Fruit fly (Drosophila melanogaster): ENCODE measurements around the gene CtIP.

The CtIP gene

dm6 chr3L:20397770-20398169 lies 38.3 kb upstream of the CtIP start (continued):
- TF ChIP-seq hb (GFP tag; IDR thresholded peaks at IDR 0.05; ENCODE audit: partially characterized antibody) (no peak), CG17186 (GFP tag; optimal IDR thresholded peaks at IDR 0.05) (no peak), az2 (GFP tag; optimal IDR thresholded peaks at IDR 0.05) (no peak), CG3163 (GFP tag; optimal IDR thresholded peaks at IDR 0.05) (no peak), croc (GFP tag; conservative IDR thresholded peaks at IDR 0.05) (no peak), bowl (GFP tag; IDR thresholded peaks at IDR 0.05) (no peak), Fer2 (tag; optimal IDR thresholded peaks at IDR 0.05) (no peak), CrebB (tag; optimal IDR thresholded peaks at IDR 0.05) (no peak), pros (GFP tag; optimal IDR thresholded peaks at IDR 0.05) (peak; percentile 17), sna (GFP tag; IDR thresholded peaks at IDR 0.05; ENCODE audit: partially characterized antibody) (0 out of 2 replicates have a peak, but pooled peaks have one; percentile 37), run (tag; optimal IDR thresholded peaks at IDR 0.05) (no peak), ara (GFP tag; IDR thresholded peaks at IDR 0.05) (no peak), ro (GFP tag; IDR thresholded peaks at IDR 0.05) (no peak), MESR4 (GFP tag; optimal IDR thresholded peaks at IDR 0.05) (no peak), CG34422 (GFP tag; IDR thresholded peaks at IDR 0.05) (0 out of 3 replicates have a peak, but pooled peaks have one; percentile 26), ERR (GFP tag; optimal IDR thresholded peaks at IDR 0.05) (no peak), onecut (GFP tag; IDR thresholded peaks at IDR 0.05) (peak; percentile 24), wek (GFP tag; optimal IDR thresholded peaks at IDR 0.05) (no peak), Hand (GFP tag; optimal IDR thresholded peaks at IDR 0.05) (no peak), Jarid2 (GFP tag; optimal IDR thresholded peaks at IDR 0.05) (no peak), fu2 (GFP tag; optimal IDR thresholded peaks at IDR 0.05) (no peak), chm (GFP tag; IDR thresholded peaks at IDR 0.05) (peak; percentile 31; the same call in 1 of the 2 replicates), hkb (optimal IDR thresholded peaks at IDR 0.05) (no peak), hkb (GFP tag; IDR thresholded peaks at IDR 0.05) (0 out of 2 replicates have a peak, but pooled peaks have one; percentile 18), CG15514 (GFP tag; optimal IDR thresholded peaks at IDR 0.05) (no peak), CG34224 (GFP tag; IDR thresholded peaks at IDR 0.05; ENCODE audit: partially characterized antibody) (0 out of 3 replicates have a peak, but pooled peaks have one; percentile 30), cg (GFP tag; optimal IDR thresholded peaks at IDR 0.05) (peak; percentile 2), CG16815 (GFP tag; optimal IDR thresholded peaks at IDR 0.05) (no peak), rib (GFP tag; IDR thresholded peaks at IDR 0.05) (peak; percentile 58; the same call in 1 of the 2 replicates), CG14014 (GFP tag; IDR thresholded peaks at IDR 0.05) (no peak), kah (GFP tag; optimal IDR thresholded peaks at IDR 0.05) (no peak), CG11695 (GFP tag; IDR thresholded peaks at IDR 0.05) (no peak), CG6175 (GFP tag; IDR thresholded peaks at IDR 0.05) (peak; percentile 64; the same call in 1 of the 3 replicates), CG4617 (GFP tag; optimal IDR thresholded peaks at IDR 0.05; ENCODE audit: borderline replicate concordance) (no peak), CG2120 (GFP tag; optimal IDR thresholded peaks at IDR 0.05) (no peak), Med (GFP tag) (peak; percentile 48), scrt (GFP tag; optimal IDR thresholded peaks at IDR 0.05) (no peak), PHDP (tag; optimal IDR thresholded peaks at IDR 0.05) (no peak), CG3407 (GFP tag; optimal IDR thresholded peaks at IDR 0.05) (no peak), crol (GFP tag; IDR thresholded peaks at IDR 0.05) (peak; percentile 90), CG2199 (GFP tag; IDR thresholded peaks at IDR 0.05) (no peak), gcm2 (GFP tag; optimal IDR thresholded peaks at IDR 0.05) (no peak), stc (GFP tag; IDR thresholded peaks at IDR 0.05) (peak; percentile 15; the same call in 1 of the 2 replicates), Atf3 (GFP tag; optimal IDR thresholded peaks at IDR 0.05) (no peak), CG9797 (GFP tag; optimal IDR thresholded peaks at IDR 0.05) (no peak), CG12299 (tag; optimal IDR thresholded peaks at IDR 0.05) (no peak), CG15011 (GFP tag; optimal IDR thresholded peaks at IDR 0.05) (no peak), tin (GFP tag; optimal IDR thresholded peaks at IDR 0.05) (no peak), jing (GFP tag; optimal IDR thresholded peaks at IDR 0.05) (no peak), CG5245 (GFP tag; optimal IDR thresholded peaks at IDR 0.05) (no peak), psq (GFP tag; optimal IDR thresholded peaks at IDR 0.05) (no peak)
